Worm (Caenorhabditis elegans) whole organism, L4 larva: ENCODE results near the gene bre-3.
A peak's percentile ranks its signal among the peaks of the same experiment; 100 is the strongest.

Experiments
- F10B5.3 ChIP-seq: sonication (generic microtip); optimal IDR thresholded peaks from 2 replicates; lab custom pipeline; 2016; ENCODE audit warnings: mild to moderate bottlenecking, missing genetic modification characterization, missing compliant biosample characterization
- F37D6.2 ChIP-seq: sonication (generic microtip); optimal IDR thresholded peaks from 2 replicates; lab custom pipeline; 2016; ENCODE audit warnings: mild to moderate bottlenecking, missing genetic modification characterization, missing compliant biosample characterization
- F44E2.7 ChIP-seq: fragments of 200-800 bp; sonication (Bioruptor generic); IDR thresholded peaks from 2 replicates; pipeline ENCODE4 v2.1.2; 2022; ENCODE audit warnings: missing genetic modification characterization, missing compliant biosample characterization
- T26A8.4 ChIP-seq: fragments of 200-800 bp; sonication (Bioruptor generic); IDR thresholded peaks from 2 replicates; pipeline ENCODE4 v1.3.6; 2022; ENCODE audit warnings: missing genetic modification characterization, missing compliant biosample characterization
- arid-1 ChIP-seq: fragments of 200-800 bp; sonication (Bioruptor generic); conservative IDR thresholded peaks from 2 replicates; pipeline ENCODE4 v1.3.6; 2022; ENCODE audit warnings: missing genetic modification reagents, missing genetic modification characterization, missing compliant biosample characterization
- ceh-20 ChIP-seq: fragments of 200-800 bp; sonication (Bioruptor generic); IDR thresholded peaks from 2 replicates; pipeline ENCODE4 v1.3.6; 2022; ENCODE audit warnings: missing genetic modification reagents, missing genetic modification characterization, missing compliant biosample characterization
- ceh-28 ChIP-seq: fragments of 150-350 bp; optimal IDR thresholded peaks from 2 replicates; lab custom pipeline; 2014; ENCODE audit warnings: missing biosample characterization, missing genetic modification reagents, missing genetic modification characterization
- ceh-32 ChIP-seq: sonication (generic microtip); optimal IDR thresholded peaks from 2 replicates; lab custom pipeline; 2016; ENCODE audit warnings: mild to moderate bottlenecking, missing genetic modification characterization, missing compliant biosample characterization; ENCODE audit not compliant: poor library complexity
- ceh-62 ChIP-seq: sonication (generic microtip); optimal IDR thresholded peaks from 2 replicates; lab custom pipeline; 2017; ENCODE audit warnings: missing biosample characterization, missing genetic modification characterization
- daf-16 ChIP-seq, 3 experiments: sonication (generic microtip); optimal IDR thresholded peaks; 2 replicates each; lab custom pipeline; 2016 to 2017; ENCODE audit warnings: missing genetic modification characterization in 3 of 3, missing genetic modification reagents in 3 of 3, mild to moderate bottlenecking in 2 of 3, missing compliant biosample characterization in 2 of 3, missing biosample characterization in 1 of 3, moderate library complexity in 1 of 3
- daf-19 ChIP-seq: fragments of 200-800 bp; sonication (Bioruptor generic); conservative IDR thresholded peaks from 2 replicates; pipeline ENCODE4 v1.3.6; 2022; ENCODE audit warnings: missing genetic modification characterization, missing compliant biosample characterization
- dve-1 ChIP-seq: sonication (generic microtip); optimal IDR thresholded peaks from 2 replicates; lab custom pipeline; 2017; ENCODE audit warnings: antibody characterized with exemption, mild to moderate bottlenecking, missing genetic modification characterization, missing compliant biosample characterization; ENCODE audit not compliant: insufficient read depth
- fos-1 ChIP-seq: fragments of 150-350 bp; optimal IDR thresholded peaks from 2 replicates; lab custom pipeline; 2014; ENCODE audit warnings: missing biosample characterization, missing genetic modification characterization
- gei-8 ChIP-seq: fragments of 200-800 bp; sonication (Bioruptor generic); optimal IDR thresholded peaks from 2 replicates; lab custom pipeline; 2018; ENCODE audit warnings: mild to moderate bottlenecking, missing genetic modification characterization, missing compliant biosample characterization
- hif-1 ChIP-seq, 2 experiments: sonication (generic microtip); optimal IDR thresholded peaks; 2 replicates each; lab custom pipeline; 2016 to 2017; ENCODE audit warnings: missing compliant biosample characterization in 2 of 2, missing genetic modification characterization in 2 of 2, missing genetic modification reagents in 2 of 2, missing genotype in 2 of 2, mild to moderate bottlenecking in 1 of 2
- hlh-11 ChIP-seq: fragments of 200-800 bp; sonication (Bioruptor generic); optimal IDR thresholded peaks from 2 replicates; lab custom pipeline; 2018; ENCODE audit warnings: mild to moderate bottlenecking, missing genetic modification characterization, missing compliant biosample characterization
- hlh-30 ChIP-seq: sonication (generic microtip); optimal IDR thresholded peaks from 2 replicates; lab custom pipeline; 2017; ENCODE audit warnings: antibody characterized with exemption, mild to moderate bottlenecking, missing genetic modification characterization, missing compliant biosample characterization; ENCODE audit not compliant: insufficient read depth
- hmg-1.1 ChIP-seq: fragments of 200-800 bp; sonication (Bioruptor generic); IDR thresholded peaks from 2 replicates; pipeline ENCODE4 v1.3.6; 2022; ENCODE audit warnings: missing genetic modification reagents, missing genetic modification characterization, missing compliant biosample characterization
- jun-1 ChIP-seq: fragments of 150-350 bp; optimal IDR thresholded peaks from 2 replicates; lab custom pipeline; 2014; ENCODE audit warnings: missing biosample characterization, missing genetic modification reagents, missing genetic modification characterization
- lim-7 ChIP-seq: fragments of 200-800 bp; sonication (Bioruptor generic); IDR thresholded peaks from 2 replicates; pipeline ENCODE4 v1.3.6; 2022; ENCODE audit warnings: missing genetic modification characterization, missing compliant biosample characterization
- lin-13 ChIP-seq: fragments of 150-350 bp; optimal IDR thresholded peaks from 2 replicates; lab custom pipeline; 2014; ENCODE audit warnings: missing biosample characterization, missing genetic modification reagents, missing genetic modification characterization
- lin-38 ChIP-seq: fragments of 200-800 bp; sonication (Bioruptor generic); IDR thresholded peaks from 2 replicates; pipeline ENCODE4 v1.3.6; 2022; ENCODE audit warnings: missing genetic modification reagents, missing genetic modification characterization, missing compliant biosample characterization
- lir-3 ChIP-seq: sonication (generic microtip); optimal IDR thresholded peaks from 2 replicates; lab custom pipeline; 2016; ENCODE audit warnings: mild to moderate bottlenecking, missing genetic modification characterization, missing compliant biosample characterization
- lsy-2 ChIP-seq, 2 experiments: fragments of 150-350 bp in 1 of 2; sonication (generic microtip) in 1 of 2; optimal IDR thresholded peaks; 2 replicates each; lab custom pipeline; 2014 to 2017; ENCODE audit warnings: missing biosample characterization in 2 of 2, missing genetic modification characterization in 2 of 2
- madf-5 ChIP-seq, 2 experiments: fragments of 200-800 bp; sonication (Bioruptor generic); IDR thresholded peaks; 2 replicates each; pipeline ENCODE4 v1.3.6; 2022; ENCODE audit warnings: missing compliant biosample characterization in 2 of 2, missing genetic modification characterization in 2 of 2
- madf-9 ChIP-seq: fragments of 200-800 bp; sonication (Bioruptor generic); conservative IDR thresholded peaks from 2 replicates; pipeline ENCODE4 v1.3.6; 2022; ENCODE audit warnings: missing genetic modification reagents, missing genetic modification characterization, missing compliant biosample characterization
- mdl-1 ChIP-seq, 2 experiments: fragments of 150-350 bp in 1 of 2; sonication (generic microtip) in 1 of 2; optimal IDR thresholded peaks; 2 replicates each; lab custom pipeline; 2014 to 2017; ENCODE audit warnings: missing biosample characterization in 2 of 2, missing genetic modification characterization in 2 of 2
- nhr-11 ChIP-seq: fragments of 150-350 bp; optimal IDR thresholded peaks from 2 replicates; lab custom pipeline; 2014; ENCODE audit warnings: missing biosample characterization, missing genetic modification characterization
- nhr-28 ChIP-seq: fragments of 150-350 bp; optimal IDR thresholded peaks from 2 replicates; lab custom pipeline; 2014; ENCODE audit warnings: missing biosample characterization, missing genetic modification characterization
- nhr-41 ChIP-seq: fragments of 200-800 bp; sonication (Bioruptor generic); IDR thresholded peaks from 2 replicates; pipeline ENCODE4 v1.3.6; 2022; ENCODE audit warnings: missing genetic modification reagents, missing genetic modification characterization, missing compliant biosample characterization
- nhr-42 ChIP-seq: fragments of 200-800 bp; sonication (Bioruptor generic); IDR thresholded peaks from 2 replicates; pipeline ENCODE4 v1.3.6; 2022; ENCODE audit warnings: missing genetic modification characterization, missing compliant biosample characterization
- nhr-48 ChIP-seq: sonication (generic microtip); optimal IDR thresholded peaks from 2 replicates; lab custom pipeline; 2016; ENCODE audit warnings: mild to moderate bottlenecking, missing genetic modification characterization, missing compliant biosample characterization
- nhr-6 ChIP-seq: fragments of 150-350 bp; optimal IDR thresholded peaks from 2 replicates; lab custom pipeline; 2014; ENCODE audit warnings: missing biosample characterization, missing genetic modification characterization
- nhr-77 ChIP-seq: fragments of 150-350 bp; optimal IDR thresholded peaks from 2 replicates; lab custom pipeline; 2014; ENCODE audit warnings: missing biosample characterization, missing genetic modification characterization
- pha-4 ChIP-seq, 2 experiments: fragments of 150-350 bp in 1 of 2; fragments of 200-800 bp in 1 of 2; sonication (Bioruptor generic) in 1 of 2; IDR thresholded peaks in 1 of 2; optimal IDR thresholded peaks in 1 of 2; 2 replicates each; pipeline versions ENCODE4 v1.3.6 to Lab custom; 2014 to 2022; ENCODE audit warnings: missing genetic modification characterization in 2 of 2, missing genetic modification reagents in 2 of 2, missing biosample characterization in 1 of 2, missing compliant biosample characterization in 1 of 2
- rbr-2 ChIP-seq: sonication (generic microtip); optimal IDR thresholded peaks from 2 replicates; lab custom pipeline; 2016; ENCODE audit warnings: missing genotype, missing genetic modification characterization, missing compliant biosample characterization
- sdz-12 ChIP-seq: fragments of 200-800 bp; sonication (Bioruptor generic); optimal IDR thresholded peaks from 2 replicates; lab custom pipeline; 2018; ENCODE audit warnings: mild to moderate bottlenecking, missing genetic modification characterization, missing compliant biosample characterization
- snpc-4 ChIP-seq: fragments of 150-350 bp; optimal IDR thresholded peaks from 2 replicates; lab custom pipeline; 2014; ENCODE audit warnings: missing biosample characterization, missing genetic modification characterization
- tag-97 ChIP-seq: fragments of 200-800 bp; sonication (Bioruptor generic); IDR thresholded peaks from 2 replicates; pipeline ENCODE4 v1.3.6; 2022; ENCODE audit warnings: missing genetic modification characterization, missing compliant biosample characterization
- unc-62 ChIP-seq, 3 experiments: fragments of 150-350 bp in 1 of 3; sonication (generic microtip); optimal IDR thresholded peaks in 2 of 3; peaks in 1 of 3; 1 replicate in 1 of 3; 2 replicates in 2 of 3; lab custom pipeline; 2014 to 2017; ENCODE audit warnings: missing biosample characterization in 3 of 3, missing genetic modification characterization in 3 of 3, missing genetic modification reagents in 3 of 3, missing genotype in 1 of 3
- zfp-2 ChIP-seq: sonication (generic microtip); optimal IDR thresholded peaks from 2 replicates; lab custom pipeline; 2016; ENCODE audit warnings: mild to moderate bottlenecking, missing genetic modification characterization, missing compliant biosample characterization
- zip-11 ChIP-seq: fragments of 200-800 bp; sonication (Bioruptor generic); IDR thresholded peaks from 2 replicates; pipeline ENCODE4 v1.3.6; 2022; ENCODE audit warnings: missing genetic modification characterization, missing compliant biosample characterization
- zip-2 ChIP-seq: fragments of 150-350 bp; optimal IDR thresholded peaks from 2 replicates; lab custom pipeline; 2014; ENCODE audit warnings: missing biosample characterization, missing genetic modification characterization
- ztf-11 ChIP-seq: fragments of 150-350 bp; optimal IDR thresholded peaks from 2 replicates; lab custom pipeline; 2014; ENCODE audit warnings: missing biosample characterization, missing genetic modification characterization

bre-3 gene

DNA sequence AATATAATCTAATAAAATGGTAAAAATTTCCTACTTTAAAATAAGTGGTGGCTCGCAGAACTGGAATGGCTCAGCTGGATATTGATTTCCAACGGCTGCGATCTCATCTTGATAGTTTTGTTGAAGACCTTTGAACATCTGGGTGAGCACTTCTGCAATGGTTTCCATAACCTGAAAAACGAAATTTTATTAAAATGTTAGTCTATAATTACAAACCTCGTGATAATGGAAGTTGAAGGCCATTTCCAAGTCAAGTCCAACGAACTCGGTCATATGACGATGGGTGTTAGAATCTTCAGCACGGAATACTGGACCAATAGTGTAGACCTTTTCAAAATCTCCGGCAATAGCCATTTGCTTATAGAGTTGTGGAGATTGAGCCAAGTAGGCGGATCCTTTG, 4.5 kb upstream of the bre-3 start:
- TF ChIP-seq daf-16 (GFP tag; optimal IDR thresholded peaks at IDR 0.05; lab: Kevin White, UChicago): no peak
- TF ChIP-seq daf-16 (tag; optimal IDR thresholded peaks at IDR 0.05; lab: Kevin White, UChicago): no peak
- TF ChIP-seq unc-62 (GFP tag; optimal IDR thresholded peaks at IDR 0.05 in 1 of 2; lab: Kevin White, UChicago): peak in 1 of 2 experiments; percentile 10
- TF ChIP-seq unc-62 (tag; optimal IDR thresholded peaks at IDR 0.05; lab: Kevin White, UChicago): no peak

DNA sequence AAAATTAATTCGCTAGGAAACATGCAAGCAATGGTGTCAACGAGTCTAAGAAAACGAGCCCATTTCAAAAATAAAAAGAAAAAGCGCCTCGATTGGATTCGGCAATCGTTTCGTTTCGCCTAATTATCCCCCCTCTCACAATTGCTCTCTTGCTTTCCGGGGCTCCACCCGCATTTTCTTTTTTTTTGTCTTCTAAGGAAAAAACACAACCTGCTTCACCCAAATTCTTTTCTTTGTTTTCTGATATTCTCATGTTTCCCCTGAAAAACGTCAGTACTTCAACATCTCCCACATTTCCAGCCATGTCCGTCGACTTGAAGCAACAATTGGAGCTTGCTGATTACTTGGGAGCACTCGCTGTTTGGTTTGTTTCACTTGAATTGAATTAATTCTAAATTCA, 3.2 kb upstream of the bre-3 start, which contains the start of gene nlp-36:
TSS of gene nlp-36 (plus strand) at position 301 of the 400 bp plus-strand sequence.
- TF ChIP-seq madf-9: no peak
- no peak for TF ChIP-seq nhr-11 (tag; lab: Kevin White, UChicago)
- no peak for TF ChIP-seq lin-13 (GFP tag; lab: Kevin White, UChicago)
- no peak for TF ChIP-seq lsy-2 (tag; optimal IDR thresholded peaks at IDR 0.05; lab: Kevin White, UChicago)
- TF ChIP-seq F10B5.3: no peak
- TF ChIP-seq nhr-28: no peak
- TF ChIP-seq lin-38 (GFP tag; lab: Robert Waterston, UW): no peak
- TF ChIP-seq daf-19 (GFP tag; lab: Robert Waterston, UW): no peak
- no peak for TF ChIP-seq hmg-1.1 (GFP tag; lab: Robert Waterston, UW)
- TF ChIP-seq zfp-2: no peak
- TF ChIP-seq nhr-41 (GFP tag; lab: Robert Waterston, UW): no peak
- no peak for TF ChIP-seq rbr-2 (tag; lab: Kevin White, UChicago)
- TF ChIP-seq T26A8.4 (GFP tag; lab: Robert Waterston, UW): no peak
- no peak for TF ChIP-seq lim-7 (GFP tag; lab: Robert Waterston, UW)
- TF ChIP-seq ceh-62: no peak
- no peak for TF ChIP-seq madf-5 (GFP tag; IDR thresholded peaks at IDR 0.05; lab: Robert Waterston, UW)
- TF ChIP-seq, all 104 proteins: peak for 0

DNA sequence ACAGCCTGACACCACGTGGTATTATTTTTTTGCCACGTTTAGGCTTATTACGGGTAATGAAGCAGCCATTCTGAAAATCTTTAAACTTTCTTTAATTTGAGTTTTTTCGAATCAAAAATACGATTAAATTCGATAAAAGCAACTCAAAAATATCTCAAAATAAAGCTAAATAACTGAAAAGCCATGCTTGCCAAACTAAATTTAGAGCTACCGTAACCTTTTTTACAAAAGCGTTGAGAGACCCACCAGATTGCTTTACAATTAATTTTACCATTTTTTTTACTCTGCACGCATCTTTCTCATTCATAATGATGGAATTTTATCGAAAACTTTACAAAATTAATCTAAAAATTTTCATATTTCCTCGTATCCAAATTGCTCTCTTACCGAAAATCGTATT, 2.8 kb upstream of the bre-3 start:
- TF ChIP-seq hif-1 (tag; optimal IDR thresholded peaks at IDR 0.05; lab: Kevin White, UChicago) (no peak), tag-97 (GFP tag; lab: Robert Waterston, UW) (no peak), nhr-48 (tag; lab: Kevin White, UChicago) (no peak), F10B5.3 (no peak), jun-1 (tag; lab: Kevin White, UChicago) (no peak), ceh-28 (no peak), hmg-1.1 (GFP tag; lab: Robert Waterston, UW) (no peak), dve-1 (tag; lab: Kevin White, UChicago) (no peak), nhr-6 (tag; lab: Kevin White, UChicago) (no peak), zip-2 (tag; lab: Kevin White, UChicago) (no peak)

DNA sequence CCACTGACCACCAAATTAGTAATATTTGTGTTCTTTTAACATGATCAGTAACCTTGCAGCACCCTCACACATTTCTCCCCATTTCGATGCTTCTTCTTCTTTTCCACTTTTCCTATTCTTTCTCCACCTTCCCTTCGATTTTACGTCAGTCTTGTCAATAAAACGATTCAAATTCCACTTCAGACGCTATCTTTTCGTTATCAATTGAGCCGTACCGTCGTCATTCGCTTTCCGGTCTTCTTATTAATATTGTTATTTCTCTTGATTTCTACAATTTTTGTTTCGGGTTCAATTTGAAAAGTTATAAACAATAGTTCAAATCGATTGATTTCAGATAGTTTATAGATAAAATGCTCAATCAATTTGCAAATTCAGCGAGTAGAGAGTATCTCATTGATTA, 2.2 kb upstream of the bre-3 start:
- TF ChIP-seq pha-4 (GFP tag; IDR thresholded peaks at IDR 0.05; lab: Robert Waterston, UW): no peak
- TF ChIP-seq pha-4 (tag; optimal IDR thresholded peaks at IDR 0.05; lab: Kevin White, UChicago): no peak
- TF ChIP-seq mdl-1 (tag; optimal IDR thresholded peaks at IDR 0.05; lab: Kevin White, UChicago): no peak
- no peak for TF ChIP-seq daf-16 (GFP tag; optimal IDR thresholded peaks at IDR 0.05; lab: Kevin White, UChicago)
- TF ChIP-seq daf-16 (tag; optimal IDR thresholded peaks at IDR 0.05; lab: Kevin White, UChicago): peak; percentile 85
- TF ChIP-seq zip-11: no peak
- no peak for TF ChIP-seq F10B5.3
- no peak for TF ChIP-seq madf-9
- no peak for TF ChIP-seq hmg-1.1 (GFP tag; lab: Robert Waterston, UW)
- TF ChIP-seq nhr-28: peak; percentile 53
- no peak for TF ChIP-seq nhr-42
- no peak for TF ChIP-seq rbr-2 (tag; lab: Kevin White, UChicago)
- TF ChIP-seq arid-1 (GFP tag; lab: Robert Waterston, UW): no peak
- no peak for TF ChIP-seq fos-1 (tag; lab: Kevin White, UChicago)
- TF ChIP-seq gei-8 (GFP tag; lab: Kevin White, UChicago): no peak
- no peak for TF ChIP-seq lim-7 (GFP tag; lab: Robert Waterston, UW)
- no peak for TF ChIP-seq sdz-12 (GFP tag; lab: Kevin White, UChicago)
- TF ChIP-seq F44E2.7 (GFP tag; lab: Robert Waterston, UW): no peak
- peak; percentile 31 for TF ChIP-seq hlh-11 (tag; lab: Kevin White, UChicago)
- no peak for TF ChIP-seq lir-3 (tag; lab: Kevin White, UChicago)
- no peak for TF ChIP-seq ceh-62
- TF ChIP-seq ceh-32 (tag; lab: Kevin White, UChicago): no peak
- TF ChIP-seq snpc-4 (tag; lab: Kevin White, UChicago): no peak
- no peak for TF ChIP-seq F37D6.2 (tag; lab: Kevin White, UChicago)
- no peak for TF ChIP-seq ceh-20
- TF ChIP-seq hlh-30: no peak
- TF ChIP-seq ztf-11 (tag; lab: Kevin White, UChicago): no peak
- peak; percentile 54 for TF ChIP-seq nhr-77
